Fruit fly (Drosophila melanogaster) whole organism, embryonic: Measurements from ENCODE around the gene CG7227.

ENCODE experiments used
- Bgb ChIP-seq: fragments of 200-800 bp; sonication (Bioruptor generic); IDR thresholded peaks from 2 replicates; pipeline ENCODE4 v1.3.6; 2022; ENCODE audit warnings: missing biosample characterization, missing genetic modification characterization; ENCODE audit not compliant: partially characterized antibody
- CG10366 ChIP-seq: fragments of 200-800 bp; sonication (Bioruptor generic); IDR thresholded peaks from 2 replicates; pipeline ENCODE4 v1.3.6; 2022; ENCODE audit warnings: missing biosample characterization, missing genetic modification characterization
- CG11695 ChIP-seq: fragments of 200-800 bp; sonication (Bioruptor generic); IDR thresholded peaks from 3 replicates; pipeline ENCODE4 v1.3.6; 2022; ENCODE audit warnings: missing biosample characterization, missing genetic modification characterization
- CG12071 ChIP-seq: fragments of 200-800 bp; sonication (Bioruptor generic); optimal IDR thresholded peaks from 3 replicates; lab custom pipeline; 2018; ENCODE audit warnings: missing biosample characterization, mild to moderate bottlenecking, missing genetic modification characterization
- CG12769 ChIP-seq: fragments of 200-800 bp; sonication (Bioruptor generic); optimal IDR thresholded peaks from 2 replicates; lab custom pipeline; 2019; ENCODE audit warnings: missing biosample characterization, mild to moderate bottlenecking, missing genetic modification characterization, moderate library complexity
- CG13287 ChIP-seq: fragments of 200-800 bp; sonication (Bioruptor generic); IDR thresholded peaks from 2 replicates; pipeline ENCODE4 v1.3.6; 2022; ENCODE audit warnings: missing biosample characterization, missing genetic modification characterization; ENCODE audit not compliant: partially characterized antibody
- CG1529 ChIP-seq: fragments of 200-800 bp; sonication (Bioruptor generic); optimal IDR thresholded peaks from 3 replicates; lab custom pipeline; 2018; ENCODE audit warnings: missing biosample characterization, missing genetic modification characterization
- CG15696 ChIP-seq: fragments of 200-800 bp; sonication (Bioruptor generic); optimal IDR thresholded peaks from 2 replicates; lab custom pipeline; 2019; ENCODE audit warnings: missing biosample characterization, mild to moderate bottlenecking, missing genetic modification characterization, moderate library complexity
- CG1647 ChIP-seq: fragments of 200-800 bp; sonication (Bioruptor generic); optimal IDR thresholded peaks from 3 replicates; lab custom pipeline; 2016; ENCODE audit warnings: missing biosample characterization, missing genetic modification characterization
- CG17612 ChIP-seq: fragments of 200-800 bp; sonication (Bioruptor generic); IDR thresholded peaks from 2 replicates; pipeline ENCODE4 v1.3.6; 2022; ENCODE audit warnings: missing biosample characterization, missing genetic modification characterization
- CG1792 ChIP-seq: fragments of 200-800 bp; sonication (Bioruptor generic); optimal IDR thresholded peaks from 2 replicates; lab custom pipeline; 2016; ENCODE audit warnings: missing biosample characterization, missing genetic modification characterization
- CG18262 ChIP-seq: fragments of 200-800 bp; optimal IDR thresholded peaks from 3 replicates; lab custom pipeline; 2019; ENCODE audit warnings: missing biosample characterization, mild to moderate bottlenecking, missing genetic modification characterization, moderate library complexity
- CG32767 ChIP-seq: fragments of 200-800 bp; sonication (Bioruptor generic); IDR thresholded peaks from 2 replicates; pipeline ENCODE4 v1.3.6; 2022; ENCODE audit warnings: missing biosample characterization, missing genetic modification characterization
- CG3847 ChIP-seq: fragments of 200-800 bp; sonication (Bioruptor generic); IDR thresholded peaks from 2 replicates; pipeline ENCODE4 v1.3.6; 2022; ENCODE audit warnings: missing biosample characterization, missing genetic modification characterization
- CG4328 ChIP-seq: fragments of 200-800 bp; sonication (Bioruptor generic); optimal IDR thresholded peaks from 3 replicates; lab custom pipeline; 2017; ENCODE audit warnings: missing biosample characterization, missing genetic modification reagents, missing genetic modification characterization
- CG4360 ChIP-seq: fragments of 200-800 bp; sonication (Bioruptor generic); IDR thresholded peaks from 2 replicates; pipeline ENCODE4 v1.3.6; 2022; ENCODE audit warnings: missing biosample characterization, missing genetic modification characterization
- CG43689 ChIP-seq: fragments of 200-800 bp; sonication (Bioruptor generic); IDR thresholded peaks from 2 replicates; pipeline ENCODE4 v1.3.6; 2022; ENCODE audit warnings: missing biosample characterization, missing genetic modification characterization
- CG4404 ChIP-seq: fragments of 200-800 bp; sonication (Bioruptor generic); IDR thresholded peaks from 2 replicates; pipeline ENCODE4 v1.3.6; 2022; ENCODE audit warnings: missing biosample characterization, missing genetic modification characterization
- CG4820 ChIP-seq: fragments of 200-800 bp; sonication (Bioruptor generic); optimal IDR thresholded peaks from 3 replicates; lab custom pipeline; 2016; ENCODE audit warnings: missing biosample characterization, missing genetic modification characterization
- CG9817 ChIP-seq: fragments of 200-800 bp; sonication (Bioruptor generic); optimal IDR thresholded peaks from 2 replicates; lab custom pipeline; 2018; ENCODE audit warnings: missing biosample characterization, mild to moderate bottlenecking, missing genetic modification characterization, moderate library complexity
- Camta ChIP-seq: fragments of 200-800 bp; sonication (Bioruptor generic); optimal IDR thresholded peaks from 2 replicates; lab custom pipeline; 2016; ENCODE audit warnings: missing biosample characterization, missing genetic modification characterization
- Dip2 ChIP-seq: fragments of 200-800 bp; sonication (Bioruptor generic); IDR thresholded peaks from 2 replicates; pipeline ENCODE4 v1.3.6; 2022; ENCODE audit warnings: missing biosample characterization, missing genetic modification characterization
- Fer2 ChIP-seq: fragments of 200-800 bp; sonication (Bioruptor generic); optimal IDR thresholded peaks from 2 replicates; lab custom pipeline; 2018; ENCODE audit warnings: missing biosample characterization, mild to moderate bottlenecking, missing genetic modification characterization, moderate library complexity
- HLH3B ChIP-seq: fragments of 200-800 bp; sonication (Bioruptor generic); IDR thresholded peaks from 2 replicates; pipeline ENCODE4 v1.3.6; 2022; ENCODE audit warnings: missing biosample characterization, missing genetic modification characterization
- Hmx ChIP-seq: fragments of 200-800 bp; sonication (Bioruptor generic); optimal IDR thresholded peaks from 2 replicates; lab custom pipeline; 2016; ENCODE audit warnings: missing biosample characterization, missing genetic modification characterization
- Hr39 ChIP-seq: fragments of >200 bp; optimal IDR thresholded peaks from 2 replicates; lab custom pipeline; 2017
- Hr78 ChIP-seq, 2 experiments: fragments of 200-800 bp in 1 of 2; fragments of >200 bp in 1 of 2; sonication (Bioruptor generic) in 1 of 2; optimal IDR thresholded peaks; 2 replicates each; lab custom pipeline; 2017 to 2019; ENCODE audit warnings: missing biosample characterization in 2 of 2, missing genetic modification characterization in 2 of 2, mild to moderate bottlenecking in 1 of 2, moderate library complexity in 1 of 2
- Kr ChIP-seq: fragments of 200-800 bp; sonication (Bioruptor generic); optimal IDR thresholded peaks from 2 replicates; lab custom pipeline; 2017; ENCODE audit warnings: missing biosample characterization, mild to moderate bottlenecking, missing genetic modification characterization
- Max ChIP-seq: fragments of 200-800 bp; sonication (Bioruptor generic); optimal IDR thresholded peaks from 2 replicates; lab custom pipeline; 2016; ENCODE audit warnings: missing biosample characterization, mild to moderate bottlenecking, missing genetic modification characterization
- Med ChIP-seq: fragments of 200-800 bp; sonication (Bioruptor generic); peaks from one replicate; lab custom pipeline; 2016; ENCODE audit warnings: missing biosample characterization, missing genetic modification characterization, mild to moderate bottlenecking, inconsistent platforms, moderate library complexity
- NK7.1 ChIP-seq: fragments of 200-800 bp; sonication (Bioruptor generic); optimal IDR thresholded peaks from 3 replicates; lab custom pipeline; 2016; ENCODE audit warnings: missing biosample characterization, missing genetic modification characterization
- Nf-YA ChIP-seq: fragments of 200-800 bp; sonication (Bioruptor generic); IDR thresholded peaks from 2 replicates; pipeline ENCODE4 v1.3.6; 2022; ENCODE audit warnings: missing biosample characterization, missing genetic modification characterization
- Oaz ChIP-seq: fragments of 200-800 bp; sonication (Bioruptor generic); IDR thresholded peaks from 2 replicates; pipeline ENCODE4 v1.3.6; 2022; ENCODE audit warnings: missing biosample characterization, missing genetic modification characterization
- Ptx1 ChIP-seq: fragments of 200-800 bp; sonication (Bioruptor generic); IDR thresholded peaks from 2 replicates; pipeline ENCODE4 v1.3.6; 2022; ENCODE audit warnings: missing biosample characterization, missing genetic modification characterization
- Sin3A ChIP-seq: fragments of >200 bp; optimal IDR thresholded peaks from 2 replicates; lab custom pipeline; 2018
- Vsx1 ChIP-seq: fragments of 200-800 bp; sonication (Bioruptor generic); optimal IDR thresholded peaks from 2 replicates; lab custom pipeline; 2017; ENCODE audit warnings: missing biosample characterization, mild to moderate bottlenecking, missing genetic modification characterization, missing genetic modification reagents
- br ChIP-seq: fragments of >200 bp; optimal IDR thresholded peaks from 2 replicates; lab custom pipeline; 2017
- chm ChIP-seq: fragments of 200-800 bp; sonication (Bioruptor generic); IDR thresholded peaks from 2 replicates; pipeline ENCODE4 v1.3.6; 2022; ENCODE audit warnings: missing biosample characterization, missing genetic modification characterization
- dmrt99B ChIP-seq: fragments of 200-800 bp; sonication (Bioruptor generic); optimal IDR thresholded peaks from 2 replicates; lab custom pipeline; 2018; ENCODE audit warnings: missing biosample characterization, mild to moderate bottlenecking, missing genetic modification characterization, moderate library complexity
- gsb ChIP-seq: fragments of 200-800 bp; sonication (Bioruptor generic); IDR thresholded peaks from 2 replicates; pipeline ENCODE4 v1.3.6; 2022; ENCODE audit warnings: missing biosample characterization, missing genetic modification characterization
- her ChIP-seq: fragments of 200-800 bp; sonication (Bioruptor generic); optimal IDR thresholded peaks from 2 replicates; lab custom pipeline; 2016; ENCODE audit warnings: missing biosample characterization, missing genetic modification characterization
- hth ChIP-seq: fragments of >200 bp; optimal IDR thresholded peaks from 2 replicates; lab custom pipeline; 2017; ENCODE audit warnings: inconsistent platforms
- jigr1 ChIP-seq: fragments of 200-800 bp; sonication (Bioruptor generic); IDR thresholded peaks from 3 replicates; pipeline ENCODE4 v1.3.6; 2022; ENCODE audit warnings: missing biosample characterization, missing genetic modification characterization
- lbe ChIP-seq: fragments of 200-800 bp; sonication (Bioruptor generic); optimal IDR thresholded peaks from 2 replicates; lab custom pipeline; 2016; ENCODE audit warnings: missing biosample characterization, mild to moderate bottlenecking, missing genetic modification characterization
- nau ChIP-seq: fragments of 200-800 bp; sonication (Bioruptor generic); optimal IDR thresholded peaks from 3 replicates; lab custom pipeline; 2017; ENCODE audit warnings: missing biosample characterization, mild to moderate bottlenecking, missing genetic modification characterization, missing genetic modification reagents
- onecut ChIP-seq: fragments of 200-800 bp; sonication (Bioruptor generic); IDR thresholded peaks from 2 replicates; pipeline ENCODE4 v1.3.6; 2022; ENCODE audit warnings: missing biosample characterization, missing genetic modification characterization
- pb ChIP-seq: fragments of 200-800 bp; sonication (Bioruptor generic); optimal IDR thresholded peaks from 3 replicates; lab custom pipeline; 2016; ENCODE audit warnings: missing biosample characterization, missing genetic modification characterization
- pho ChIP-seq: fragments of 200-800 bp; sonication (Bioruptor generic); optimal IDR thresholded peaks from 2 replicates; lab custom pipeline; 2016; ENCODE audit warnings: missing biosample characterization, missing genetic modification characterization
- schlank ChIP-seq: fragments of 200-800 bp; sonication (Bioruptor generic); optimal IDR thresholded peaks from 2 replicates; lab custom pipeline; 2018; ENCODE audit warnings: missing biosample characterization, mild to moderate bottlenecking, missing genetic modification characterization
- shn ChIP-seq: fragments of 200-800 bp; sonication (Bioruptor generic); optimal IDR thresholded peaks from 3 replicates; lab custom pipeline; 2016; ENCODE audit warnings: missing biosample characterization, missing genetic modification characterization
- slou ChIP-seq: fragments of 200-800 bp; sonication (Bioruptor generic); optimal IDR thresholded peaks from 3 replicates; lab custom pipeline; 2016; ENCODE audit warnings: missing biosample characterization, missing genetic modification characterization
- wek ChIP-seq: fragments of 200-800 bp; sonication (Bioruptor generic); optimal IDR thresholded peaks from 3 replicates; lab custom pipeline; 2018; ENCODE audit warnings: missing biosample characterization, mild to moderate bottlenecking, missing genetic modification characterization, moderate library complexity
- z ChIP-seq: fragments of 200-800 bp; sonication (Bioruptor generic); IDR thresholded peaks from 3 replicates; pipeline ENCODE4 v1.3.6; 2022; ENCODE audit warnings: missing biosample characterization, missing genetic modification characterization

CG7227 gene

dm6 chr2L:7965808-7966460 lies 32.0 kb downstream of the CG7227 start (continued):
- no peak for TF ChIP-seq CG1647
- TF ChIP-seq CG15696 (tag; lab: Kevin White, UChicago), result no peak
- no peak for TF ChIP-seq Med (GFP tag; lab: Kevin White, UChicago)
- no peak for TF ChIP-seq Nf-YA (GFP tag; lab: Robert Waterston, UW)
- no peak for TF ChIP-seq z
- no peak for TF ChIP-seq Camta (GFP tag; lab: Kevin White, UChicago)
- peak; percentile 72 for TF ChIP-seq CG18262 (tag; lab: Kevin White, UChicago)
- peak; percentile 19 for TF ChIP-seq CG4820 (GFP tag; lab: Kevin White, UChicago)
- TF ChIP-seq Hmx (GFP tag; lab: Kevin White, UChicago), result no peak
- no peak for TF ChIP-seq gsb (GFP tag; lab: Robert Waterston, UW)
- TF ChIP-seq br (lab: Kevin White, UChicago), result no peak
- no peak for TF ChIP-seq pb
- no peak for TF ChIP-seq schlank (tag; lab: Kevin White, UChicago)
- TF ChIP-seq Sin3A (lab: Kevin White, UChicago), result no peak
- TF ChIP-seq nau (GFP tag; lab: Kevin White, UChicago), result peak; percentile 24
- TF ChIP-seq wek (GFP tag; lab: Kevin White, UChicago), result no peak
- TF ChIP-seq CG1792 (GFP tag; lab: Kevin White, UChicago), result no peak
- TF ChIP-seq chm (GFP tag; lab: Robert Waterston, UW), result no peak
- no peak for TF ChIP-seq CG43689 (GFP tag; lab: Robert Waterston, UW)
- TF ChIP-seq Ptx1, result no peak
- TF ChIP-seq her (GFP tag; lab: Kevin White, UChicago), result no peak
- no peak for TF ChIP-seq Dip2 (GFP tag; lab: Robert Waterston, UW)
- no peak for TF ChIP-seq CG12769 (tag; lab: Kevin White, UChicago)
- no peak for TF ChIP-seq CG12071 (GFP tag; lab: Kevin White, UChicago)
- TF ChIP-seq Kr (GFP tag; lab: Kevin White, UChicago), result no peak
- TF ChIP-seq jigr1 (GFP tag; lab: Robert Waterston, UW), result no peak
- no peak for TF ChIP-seq CG17612 (GFP tag; lab: Robert Waterston, UW)
- TF ChIP-seq pho (GFP tag; lab: Kevin White, UChicago), result no peak
- no peak for TF ChIP-seq CG11695
- peak; percentile 7 for TF ChIP-seq Vsx1 (GFP tag; lab: Kevin White, UChicago)
- TF ChIP-seq Max, result no peak
- TF ChIP-seq onecut (GFP tag; lab: Robert Waterston, UW), result no peak
- no peak for TF ChIP-seq Bgb
- TF ChIP-seq slou, result no peak
- no peak for TF ChIP-seq Fer2 (tag; lab: Kevin White, UChicago)
- TF ChIP-seq hth (lab: Kevin White, UChicago), result no peak
- TF ChIP-seq CG9817 (tag; lab: Kevin White, UChicago), result no peak
- TF ChIP-seq Hr39 (lab: Kevin White, UChicago), result no peak
- TF ChIP-seq dmrt99B, result peak; percentile 65
- TF ChIP-seq CG10366, result no peak
- no peak for TF ChIP-seq CG4328
- peak; percentile 79; the same call in 1 of the 2 replicates for TF ChIP-seq CG4360 (GFP tag; lab: Robert Waterston, UW)
- no peak for TF ChIP-seq HLH3B
- no peak for TF ChIP-seq CG3847 (GFP tag; lab: Robert Waterston, UW)
- no peak for TF ChIP-seq CG13287 (GFP tag; lab: Robert Waterston, UW)
- TF ChIP-seq CG32767 (GFP tag; lab: Robert Waterston, UW), result no peak
- no peak for TF ChIP-seq NK7.1
- TF ChIP-seq lbe, result no peak
- TF ChIP-seq Oaz, result no peak
- no peak for TF ChIP-seq shn (GFP tag; lab: Kevin White, UChicago)
- no peak for TF ChIP-seq CG4404 (GFP tag; lab: Robert Waterston, UW)
- TF ChIP-seq Hr78 (GFP tag; optimal IDR thresholded peaks at IDR 0.05; lab: Kevin White, UChicago), result peak in 1 of 2 experiments; percentile 54
- TF ChIP-seq CG1529 (GFP tag; lab: Kevin White, UChicago), result no peak
